Worm (Caenorhabditis elegans): ENCODE results near the gene ced-10.

- TF ChIP-seq ref-1 (GFP tag; conservative IDR thresholded peaks at IDR 0.05) (no peak), med-1 (GFP tag; optimal IDR thresholded peaks at IDR 0.05; ENCODE audit: insufficient read depth) (no peak), ztf-23 (GFP tag; IDR thresholded peaks at IDR 0.05) (no peak), klf-2 (GFP tag; conservative IDR thresholded peaks at IDR 0.05) (no peak), flt-1 (GFP tag; IDR thresholded peaks at IDR 0.05) (no peak), ztf-29 (GFP tag; IDR thresholded peaks at IDR 0.05) (peak; percentile 54; the same call in 1 of the 2 replicates), T22C8.4 (GFP tag; IDR thresholded peaks at IDR 0.05) (peak; percentile 89), tab-1 (GFP tag; IDR thresholded peaks at IDR 0.05) (no peak), cog-1 (tag; optimal IDR thresholded peaks at IDR 0.05) (peak; percentile 22)
These were observed 6.2 kb upstream of the ced-10 start for ce11 chrIV:3515412-3516046.
